Fruit fly (Drosophila melanogaster) whole organism, embryonic: ENCODE results near the gene CG13088.

ENCODE experiments used
- Atf-2 ChIP-seq: fragments of 200-800 bp; sonication (Bioruptor generic); optimal IDR thresholded peaks from 2 replicates; lab custom pipeline; 2016; ENCODE audit warnings: missing biosample characterization, missing genetic modification characterization
- CG12744 ChIP-seq: fragments of 200-800 bp; sonication (Bioruptor generic); optimal IDR thresholded peaks from 2 replicates; lab custom pipeline; 2016; ENCODE audit warnings: missing biosample characterization, missing genetic modification characterization
- CG13624 ChIP-seq: fragments of 200-800 bp; sonication (Bioruptor generic); optimal IDR thresholded peaks from 2 replicates; lab custom pipeline; 2016; ENCODE audit warnings: missing biosample characterization, missing genetic modification characterization
- CG13775 ChIP-seq: fragments of 200-800 bp; sonication (Bioruptor generic); optimal IDR thresholded peaks from 3 replicates; lab custom pipeline; 2017; ENCODE audit warnings: missing biosample characterization, mild to moderate bottlenecking, missing genetic modification characterization
- CG14710 ChIP-seq: fragments of 200-800 bp; sonication (Bioruptor generic); optimal IDR thresholded peaks from 3 replicates; lab custom pipeline; 2019; ENCODE audit warnings: missing biosample characterization, mild to moderate bottlenecking, missing genetic modification characterization, moderate library complexity
- CG15011 ChIP-seq: fragments of 200-800 bp; sonication (Bioruptor generic); optimal IDR thresholded peaks from 3 replicates; lab custom pipeline; 2018; ENCODE audit warnings: missing biosample characterization, mild to moderate bottlenecking, missing genetic modification characterization
- CG16779 ChIP-seq: fragments of 200-800 bp; sonication (Bioruptor generic); IDR thresholded peaks from 2 replicates; pipeline ENCODE4 v1.3.6; 2022; ENCODE audit warnings: missing biosample characterization, missing genetic modification characterization
- CG16813 ChIP-seq: fragments of 200-800 bp; sonication (Bioruptor generic); IDR thresholded peaks from 3 replicates; pipeline ENCODE4 v1.3.6; 2022; ENCODE audit warnings: missing biosample characterization, missing genetic modification characterization; ENCODE audit not compliant: partially characterized antibody
- CG17361 ChIP-seq: fragments of 200-800 bp; sonication (Bioruptor generic); IDR thresholded peaks from 3 replicates; pipeline ENCODE4 v1.3.6; 2022; ENCODE audit warnings: missing biosample characterization, missing genetic modification characterization
- CG2889 ChIP-seq: fragments of 200-800 bp; sonication (Bioruptor generic); IDR thresholded peaks from 3 replicates; pipeline ENCODE4 v1.3.6; 2022; ENCODE audit warnings: missing biosample characterization, missing genetic modification characterization
- CG31388 ChIP-seq: fragments of 200-800 bp; sonication (Bioruptor generic); optimal IDR thresholded peaks from 2 replicates; lab custom pipeline; 2016; ENCODE audit warnings: missing biosample characterization, missing genetic modification characterization
- CG32532 ChIP-seq: fragments of 200-800 bp; sonication (Bioruptor generic); IDR thresholded peaks from 2 replicates; pipeline ENCODE4 v1.3.6; 2022; ENCODE audit warnings: missing biosample characterization, missing genetic modification characterization
- CG33557 ChIP-seq: fragments of 200-800 bp; sonication (Bioruptor generic); optimal IDR thresholded peaks from 2 replicates; lab custom pipeline; 2019; ENCODE audit warnings: missing biosample characterization, mild to moderate bottlenecking, missing genetic modification characterization, moderate library complexity
- CG5953 ChIP-seq: fragments of 200-800 bp; sonication (Bioruptor generic); IDR thresholded peaks from 2 replicates; pipeline ENCODE4 v1.3.6; 2022; ENCODE audit warnings: missing biosample characterization, missing genetic modification characterization
- CG6254 ChIP-seq: fragments of 200-800 bp; sonication (Bioruptor generic); optimal IDR thresholded peaks from 3 replicates; lab custom pipeline; 2017; ENCODE audit warnings: mild to moderate bottlenecking, missing biosample characterization, missing genetic modification reagents, missing genetic modification characterization
- CG9797 ChIP-seq: fragments of 200-800 bp; sonication (Bioruptor generic); optimal IDR thresholded peaks from 3 replicates; lab custom pipeline; 2018; ENCODE audit warnings: missing biosample characterization, mild to moderate bottlenecking, missing genetic modification characterization
- Dad ChIP-seq: fragments of 200-800 bp; sonication (Bioruptor generic); optimal IDR thresholded peaks from 3 replicates; lab custom pipeline; 2016; ENCODE audit warnings: missing biosample characterization, missing genetic modification characterization
- Dfd ChIP-seq, 2 experiments: fragments of >200 bp; optimal IDR thresholded peaks; 2 replicates each; lab custom pipeline; 2017; ENCODE audit warnings: missing biosample characterization in 2 of 2, missing genetic modification characterization in 2 of 2
- Doc3 ChIP-seq: fragments of 200-800 bp; sonication (Bioruptor generic); IDR thresholded peaks from 3 replicates; pipeline ENCODE4 v1.3.6; 2022; ENCODE audit warnings: missing biosample characterization, missing genetic modification characterization; ENCODE audit not compliant: partially characterized antibody
- Fer1 ChIP-seq: fragments of 200-800 bp; sonication (Bioruptor generic); optimal IDR thresholded peaks from 2 replicates; lab custom pipeline; 2017; ENCODE audit warnings: missing biosample characterization, mild to moderate bottlenecking, missing genetic modification characterization
- Fer2 ChIP-seq: fragments of 200-800 bp; sonication (Bioruptor generic); optimal IDR thresholded peaks from 2 replicates; lab custom pipeline; 2018; ENCODE audit warnings: missing biosample characterization, mild to moderate bottlenecking, missing genetic modification characterization, moderate library complexity
- GATAe ChIP-seq: fragments of 200-800 bp; sonication (Bioruptor generic); conservative IDR thresholded peaks from 2 replicates; pipeline ENCODE4 v1.3.6; 2022; ENCODE audit warnings: missing biosample characterization, missing genetic modification characterization
- H15 ChIP-seq: fragments of 200-800 bp; sonication (Bioruptor generic); IDR thresholded peaks from 3 replicates; pipeline ENCODE4 v1.3.6; 2022; ENCODE audit warnings: missing biosample characterization, missing genetic modification characterization
- Hey ChIP-seq: fragments of 200-800 bp; sonication (Bioruptor generic); optimal IDR thresholded peaks from 3 replicates; lab custom pipeline; 2018; ENCODE audit warnings: missing biosample characterization, mild to moderate bottlenecking, missing genetic modification characterization
- Hr39 ChIP-seq: fragments of >200 bp; optimal IDR thresholded peaks from 2 replicates; lab custom pipeline; 2017
- Mrtf ChIP-seq: fragments of 200-800 bp; sonication (Bioruptor generic); IDR thresholded peaks from 3 replicates; pipeline ENCODE4 v1.3.6; 2022; ENCODE audit warnings: missing biosample characterization, missing genetic modification characterization
- NK7.1 ChIP-seq: fragments of 200-800 bp; sonication (Bioruptor generic); optimal IDR thresholded peaks from 3 replicates; lab custom pipeline; 2016; ENCODE audit warnings: missing biosample characterization, missing genetic modification characterization
- Nf-YC ChIP-seq: fragments of 200-800 bp; optimal IDR thresholded peaks from 3 replicates; lab custom pipeline; 2019; ENCODE audit warnings: missing biosample characterization, mild to moderate bottlenecking, missing genetic modification characterization, moderate library complexity
- NfI ChIP-seq: fragments of 200-800 bp; sonication (Bioruptor generic); optimal IDR thresholded peaks from 3 replicates; lab custom pipeline; 2018; ENCODE audit warnings: missing biosample characterization, mild to moderate bottlenecking, missing genetic modification characterization, moderate library complexity
- Rx ChIP-seq: fragments of 200-800 bp; sonication (Bioruptor generic); IDR thresholded peaks from 2 replicates; pipeline ENCODE4 v1.3.6; 2022; ENCODE audit warnings: missing biosample characterization, missing genetic modification characterization
- Spps ChIP-seq: fragments of 200-800 bp; sonication (Bioruptor generic); optimal IDR thresholded peaks from 2 replicates; lab custom pipeline; 2018; ENCODE audit warnings: missing biosample characterization, mild to moderate bottlenecking, missing genetic modification characterization
- Sry-δ ChIP-seq: fragments of 200-800 bp; sonication (Bioruptor generic); optimal IDR thresholded peaks from 2 replicates; lab custom pipeline; 2016; ENCODE audit warnings: missing biosample characterization, missing genetic modification characterization
- TFAM ChIP-seq: fragments of 200-800 bp; sonication (Bioruptor generic); optimal IDR thresholded peaks from 2 replicates; lab custom pipeline; 2017; ENCODE audit warnings: missing biosample characterization, missing genetic modification characterization, inconsistent platforms
- al ChIP-seq: fragments of 200-800 bp; sonication (Bioruptor generic); IDR thresholded peaks from 2 replicates; pipeline ENCODE4 v1.3.6; 2022; ENCODE audit warnings: missing biosample characterization, missing genetic modification characterization
- ap ChIP-seq: fragments of 200-800 bp; sonication (Bioruptor generic); IDR thresholded peaks from 2 replicates; pipeline ENCODE4 v1.3.6; 2022; ENCODE audit warnings: missing biosample characterization, missing genetic modification characterization
- bsh ChIP-seq, 2 experiments: fragments of 200-800 bp; sonication (Bioruptor generic); optimal IDR thresholded peaks; 2 replicates each; lab custom pipeline; 2017 to 2018; ENCODE audit warnings: mild to moderate bottlenecking in 2 of 2, missing biosample characterization in 2 of 2, missing genetic modification characterization in 2 of 2, moderate library complexity in 1 of 2
- cg ChIP-seq: fragments of 200-800 bp; sonication (Bioruptor generic); optimal IDR thresholded peaks from 3 replicates; lab custom pipeline; 2019; ENCODE audit warnings: missing biosample characterization, mild to moderate bottlenecking, missing genetic modification characterization, moderate library complexity
- dati ChIP-seq: fragments of 200-800 bp; sonication (Bioruptor generic); IDR thresholded peaks from 2 replicates; pipeline ENCODE4 v1.3.6; 2022; ENCODE audit warnings: missing biosample characterization, missing genetic modification characterization
- ems ChIP-seq: fragments of 200-800 bp; sonication (Bioruptor generic); optimal IDR thresholded peaks from 3 replicates; lab custom pipeline; 2016; ENCODE audit warnings: missing biosample characterization, missing genetic modification characterization
- en ChIP-seq: fragments of 200-800 bp; sonication (Bioruptor generic); optimal IDR thresholded peaks from 2 replicates; lab custom pipeline; 2016; ENCODE audit warnings: missing biosample characterization, missing genetic modification characterization
- fu2 ChIP-seq: fragments of 200-800 bp; sonication (Bioruptor generic); optimal IDR thresholded peaks from 2 replicates; lab custom pipeline; 2016; ENCODE audit warnings: missing biosample characterization, missing genetic modification characterization
- ham ChIP-seq: fragments of 200-800 bp; sonication (Bioruptor generic); IDR thresholded peaks from 2 replicates; pipeline ENCODE4 v1.3.6; 2022; ENCODE audit warnings: missing biosample characterization, missing genetic modification characterization
- p53 ChIP-seq: fragments of 200-800 bp; sonication (Bioruptor generic); optimal IDR thresholded peaks from 2 replicates; lab custom pipeline; 2016; ENCODE audit warnings: missing biosample characterization, missing genetic modification characterization
- peb ChIP-seq: fragments of 200-800 bp; sonication (Bioruptor generic); IDR thresholded peaks from 2 replicates; pipeline ENCODE4 v1.3.6; 2022; ENCODE audit warnings: missing biosample characterization, missing genetic modification characterization
- psq ChIP-seq: fragments of 200-800 bp; sonication (Bioruptor generic); optimal IDR thresholded peaks from 2 replicates; lab custom pipeline; 2017; ENCODE audit warnings: missing biosample characterization, missing genetic modification characterization
- rib ChIP-seq: fragments of 200-800 bp; sonication (Bioruptor generic); IDR thresholded peaks from 2 replicates; pipeline ENCODE4 v1.3.6; 2022; ENCODE audit warnings: missing biosample characterization, missing genetic modification characterization
- scrt ChIP-seq: fragments of 200-800 bp; sonication (Bioruptor generic); optimal IDR thresholded peaks from 2 replicates; lab custom pipeline; 2018; ENCODE audit warnings: missing biosample characterization, mild to moderate bottlenecking, missing genetic modification characterization, moderate library complexity
- seq ChIP-seq: fragments of 200-800 bp; sonication (Bioruptor generic); IDR thresholded peaks from 2 replicates; pipeline ENCODE4 v1.3.6; 2022; ENCODE audit warnings: missing biosample characterization, missing genetic modification characterization
- tna ChIP-seq: fragments of 200-800 bp; sonication (Bioruptor generic); IDR thresholded peaks from 2 replicates; pipeline ENCODE4 v1.3.6; 2022; ENCODE audit warnings: missing biosample characterization, missing genetic modification characterization; ENCODE audit not compliant: partially characterized antibody
- tx ChIP-seq: fragments of 200-800 bp; sonication (Bioruptor generic); optimal IDR thresholded peaks from 2 replicates; lab custom pipeline; 2016; ENCODE audit warnings: missing biosample characterization, missing genetic modification characterization

Gene CG13088

DNA sequence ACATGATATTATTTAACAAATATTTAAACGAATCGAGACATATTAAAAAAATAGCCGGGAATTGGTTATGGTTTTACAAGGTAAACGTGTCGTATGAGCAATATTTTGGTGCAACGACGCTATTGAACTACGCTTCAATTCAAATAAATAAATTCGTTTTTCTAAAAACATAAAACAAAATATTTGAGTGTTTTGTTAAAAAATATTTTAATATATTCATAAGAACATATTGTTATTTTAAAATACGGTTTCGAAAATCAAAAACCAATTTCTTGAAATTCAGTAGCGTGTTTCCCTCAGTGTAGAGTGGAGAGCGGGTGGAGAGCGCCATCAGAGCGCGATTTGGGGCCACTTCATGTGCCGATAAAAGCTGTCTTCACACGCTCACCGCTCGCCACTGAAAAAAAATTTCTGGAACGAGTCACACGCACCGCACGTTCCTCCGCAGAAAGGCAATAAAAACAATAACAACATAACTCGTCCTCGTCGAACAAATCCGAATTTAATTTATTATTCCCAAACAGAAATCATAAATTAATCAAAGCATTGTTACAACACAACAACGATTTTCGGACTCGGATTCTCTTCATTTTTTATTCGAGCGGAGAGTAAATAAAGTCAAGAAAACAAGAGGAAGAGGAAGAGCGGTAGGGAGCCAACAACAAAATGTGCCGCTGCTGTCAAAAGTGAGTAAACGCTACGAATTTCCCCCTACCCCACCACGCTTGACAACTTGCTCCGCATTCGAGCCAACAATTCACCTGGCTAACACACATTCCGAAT lies 46.8 kb downstream of the CG13088 start (continued):
- no peak for TF ChIP-seq Dfd (GFP tag; optimal IDR thresholded peaks at IDR 0.05; lab: Kevin White, UChicago)
- peak; percentile 56; the same call in 1 of the 2 replicates for TF ChIP-seq ap (GFP tag; lab: Robert Waterston, UW)
- TF ChIP-seq Rx (GFP tag; lab: Robert Waterston, UW), result peak; percentile 45; the same call in 1 of the 2 replicates
- TF ChIP-seq psq (GFP tag; lab: Kevin White, UChicago), result peak; percentile 76
- no peak for TF ChIP-seq Sry-δ
- TF ChIP-seq CG16779 (GFP tag; lab: Robert Waterston, UW), result no peak
- TF ChIP-seq rib, result no peak
- TF ChIP-seq CG15011 (GFP tag; lab: Kevin White, UChicago), result peak; percentile 47
- peak; percentile 48 for TF ChIP-seq CG31388
- TF ChIP-seq tna (GFP tag; lab: Robert Waterston, UW), result no peak
- peak; percentile 83 for TF ChIP-seq CG6254
- peak; percentile 93 for TF ChIP-seq CG13775
- TF ChIP-seq H15 (GFP tag; lab: Robert Waterston, UW), result peak; percentile 70; the same call in 1 of the 3 replicates
- peak; percentile 81 for TF ChIP-seq Fer2 (tag; lab: Kevin White, UChicago)
- no peak for TF ChIP-seq Dad
- TF ChIP-seq TFAM (GFP tag; lab: Kevin White, UChicago), result no peak
- peak; percentile 17 for TF ChIP-seq fu2 (GFP tag; lab: Kevin White, UChicago)
- peak; percentile 29; the same call in 1 of the 2 replicates for TF ChIP-seq CG5953 (GFP tag; lab: Robert Waterston, UW)
- TF ChIP-seq ems (GFP tag; lab: Kevin White, UChicago), result peak; percentile 33
- peak; percentile 79 for TF ChIP-seq al
- peak; percentile 91 to 92 for TF ChIP-seq bsh (GFP tag; optimal IDR thresholded peaks at IDR 0.05; lab: Kevin White, UChicago)
- peak; percentile 87 for TF ChIP-seq Fer1 (GFP tag; lab: Kevin White, UChicago)
- no peak for TF ChIP-seq Hey
- TF ChIP-seq GATAe, result peak; percentile 57
- peak; percentile 28 for TF ChIP-seq CG13624 (GFP tag; lab: Kevin White, UChicago)
- peak; percentile 64 for TF ChIP-seq peb (GFP tag; lab: Robert Waterston, UW)
- TF ChIP-seq cg (GFP tag; lab: Kevin White, UChicago), result no peak
- TF ChIP-seq ham (GFP tag; lab: Robert Waterston, UW), result no peak
- no peak; the same call in 2 of the 3 replicates for TF ChIP-seq CG2889 (GFP tag; lab: Robert Waterston, UW)
- peak; percentile 89 for TF ChIP-seq scrt (GFP tag; lab: Kevin White, UChicago)
- TF ChIP-seq en (GFP tag; lab: Kevin White, UChicago), result peak; percentile 32
- peak; percentile 71; the same call in 2 of the 3 replicates for TF ChIP-seq Mrtf
- TF ChIP-seq Doc3, result no peak
- peak; percentile 87 for TF ChIP-seq CG33557 (GFP tag; lab: Kevin White, UChicago)
- TF ChIP-seq Spps, result peak; percentile 88
- TF ChIP-seq CG32532 (GFP tag; lab: Robert Waterston, UW), result peak; percentile 79
- peak; percentile 12 for TF ChIP-seq tx
- TF ChIP-seq seq (GFP tag; lab: Robert Waterston, UW), result peak; percentile 63
- no peak for TF ChIP-seq p53 (GFP tag; lab: Kevin White, UChicago)
- TF ChIP-seq NK7.1 (GFP tag; lab: Kevin White, UChicago), result peak; percentile 35
- no peak for TF ChIP-seq Hr39 (lab: Kevin White, UChicago)
- no peak for TF ChIP-seq CG12744 (GFP tag; lab: Kevin White, UChicago)
- no peak; the same call in 1 of the 2 replicates for TF ChIP-seq dati (GFP tag; lab: Robert Waterston, UW)
- no peak for TF ChIP-seq Atf-2 (GFP tag; lab: Kevin White, UChicago)
- peak; percentile 88 for TF ChIP-seq Nf-YC (tag; lab: Kevin White, UChicago)
- TF ChIP-seq CG17361 (GFP tag; lab: Robert Waterston, UW), result peak; percentile 95
- TF ChIP-seq CG9797, result peak; percentile 18
- TF ChIP-seq NfI (GFP tag; lab: Kevin White, UChicago), result peak; percentile 79
- peak; percentile 95 for TF ChIP-seq CG14710 (tag; lab: Kevin White, UChicago)
- no peak for TF ChIP-seq CG16813 (GFP tag; lab: Robert Waterston, UW)
